Fruit fly (Drosophila melanogaster) whole organism, embryonic: ENCODE measurements around the gene stg1.

ENCODE experiments used
- Atf3 ChIP-seq: fragments of 200-800 bp; sonication (Bioruptor generic); optimal IDR thresholded peaks from 3 replicates; lab custom pipeline; 2016; ENCODE audit warnings: missing biosample characterization, missing genetic modification characterization
- Atf6 ChIP-seq: fragments of 200-800 bp; sonication (Bioruptor generic); IDR thresholded peaks from 2 replicates; pipeline ENCODE4 v1.3.6; 2022; ENCODE audit warnings: missing biosample characterization, missing genetic modification characterization
- Awh ChIP-seq: fragments of 200-800 bp; sonication (Bioruptor generic); IDR thresholded peaks from 2 replicates; pipeline ENCODE4, ENCODE4 v1.3.6; 2022; ENCODE audit warnings: missing biosample characterization, missing genetic modification characterization
- B-H2 ChIP-seq: fragments of 200-800 bp; sonication (Bioruptor generic); optimal IDR thresholded peaks from 2 replicates; lab custom pipeline; 2018; ENCODE audit warnings: missing biosample characterization, mild to moderate bottlenecking, missing genetic modification characterization
- BEAF-32 ChIP-seq: fragments of 200-800 bp; sonication (Bioruptor generic); optimal IDR thresholded peaks from 3 replicates; lab custom pipeline; 2017; ENCODE audit warnings: missing biosample characterization, missing genetic modification characterization, mild to moderate bottlenecking, moderate library complexity, missing genetic modification reagents
- BtbVII ChIP-seq: fragments of 200-800 bp; sonication (Bioruptor generic); optimal IDR thresholded peaks from 3 replicates; lab custom pipeline; 2017; ENCODE audit warnings: missing biosample characterization, mild to moderate bottlenecking, missing genetic modification characterization
- CG11247 ChIP-seq: fragments of 200-800 bp; sonication (Bioruptor generic); IDR thresholded peaks from 2 replicates; pipeline ENCODE4 v1.3.6; 2022; ENCODE audit warnings: missing biosample characterization, missing genetic modification characterization
- CG11398 ChIP-seq: fragments of 200-800 bp; sonication (Bioruptor generic); optimal IDR thresholded peaks from 2 replicates; lab custom pipeline; 2016; ENCODE audit warnings: missing biosample characterization, missing genetic modification characterization
- CG12391 ChIP-seq: fragments of 200-800 bp; sonication (Bioruptor generic); optimal IDR thresholded peaks from 3 replicates; lab custom pipeline; 2018; ENCODE audit warnings: missing biosample characterization, mild to moderate bottlenecking, missing genetic modification characterization, moderate library complexity
- CG15011 ChIP-seq: fragments of 200-800 bp; sonication (Bioruptor generic); optimal IDR thresholded peaks from 3 replicates; lab custom pipeline; 2018; ENCODE audit warnings: missing biosample characterization, mild to moderate bottlenecking, missing genetic modification characterization
- CG1529 ChIP-seq: fragments of 200-800 bp; sonication (Bioruptor generic); optimal IDR thresholded peaks from 3 replicates; lab custom pipeline; 2018; ENCODE audit warnings: missing biosample characterization, missing genetic modification characterization
- CG16863 ChIP-seq: fragments of 200-800 bp; sonication (Bioruptor generic); optimal IDR thresholded peaks from 3 replicates; lab custom pipeline; 2016; ENCODE audit warnings: missing biosample characterization, missing genetic modification characterization
- CG2202 ChIP-seq: fragments of 200-800 bp; sonication (Bioruptor generic); optimal IDR thresholded peaks from 2 replicates; lab custom pipeline; 2018; ENCODE audit warnings: missing biosample characterization, mild to moderate bottlenecking, missing genetic modification characterization
- CG3281 ChIP-seq: fragments of 200-800 bp; sonication (Bioruptor generic); optimal IDR thresholded peaks from 3 replicates; lab custom pipeline; 2017; ENCODE audit warnings: missing biosample characterization, mild to moderate bottlenecking, missing genetic modification characterization
- CG43689 ChIP-seq: fragments of 200-800 bp; sonication (Bioruptor generic); IDR thresholded peaks from 2 replicates; pipeline ENCODE4 v1.3.6; 2022; ENCODE audit warnings: missing biosample characterization, missing genetic modification characterization
- CG4424 ChIP-seq: fragments of 200-800 bp; sonication (Bioruptor generic); optimal IDR thresholded peaks from 3 replicates; lab custom pipeline; 2016; ENCODE audit warnings: missing biosample characterization, missing genetic modification characterization
- CG6683 ChIP-seq: fragments of 200-800 bp; sonication (Bioruptor generic); optimal IDR thresholded peaks from 2 replicates; lab custom pipeline; 2017; ENCODE audit warnings: missing biosample characterization, mild to moderate bottlenecking, missing genetic modification characterization, missing genetic modification reagents
- CG8359 ChIP-seq: fragments of 200-800 bp; sonication (Bioruptor generic); optimal IDR thresholded peaks from 2 replicates; lab custom pipeline; 2017; ENCODE audit warnings: missing biosample characterization, mild to moderate bottlenecking, missing genetic modification characterization, borderline replicate concordance
- CG9876 ChIP-seq: fragments of 200-800 bp; sonication (Bioruptor generic); optimal IDR thresholded peaks from 2 replicates; lab custom pipeline; 2016; ENCODE audit warnings: missing biosample characterization, missing genetic modification characterization
- CG9932 ChIP-seq: fragments of 200-800 bp; sonication (Bioruptor generic); IDR thresholded peaks from 2 replicates; pipeline ENCODE4 v1.3.6; 2022; ENCODE audit warnings: missing biosample characterization, missing genetic modification characterization
- E2f1 ChIP-seq: fragments of 200-800 bp; sonication (Bioruptor generic); IDR thresholded peaks from 2 replicates; pipeline ENCODE4 v1.3.6; 2022; ENCODE audit warnings: missing biosample characterization, missing genetic modification characterization
- Ets65A ChIP-seq: fragments of 200-800 bp; sonication (Bioruptor generic); peaks from one replicate; lab custom pipeline; 2016; ENCODE audit warnings: missing biosample characterization, missing genetic modification characterization
- Hmr ChIP-seq: fragments of 200-800 bp; sonication (Bioruptor generic); optimal IDR thresholded peaks from 3 replicates; lab custom pipeline; 2017; ENCODE audit warnings: mild to moderate bottlenecking, missing biosample characterization, missing genetic modification reagents, missing genetic modification characterization
- Hr51 ChIP-seq, 2 experiments: fragments of 200-800 bp; sonication (Bioruptor generic); optimal IDR thresholded peaks; 2 replicates in 1 of 2; 3 replicates in 1 of 2; lab custom pipeline; 2016 to 2018; ENCODE audit warnings: missing biosample characterization in 2 of 2, missing genetic modification characterization in 2 of 2, mild to moderate bottlenecking in 1 of 2, moderate library complexity in 1 of 2
- Hsf ChIP-seq: fragments of 200-800 bp; sonication (Bioruptor generic); optimal IDR thresholded peaks from 3 replicates; lab custom pipeline; 2016; ENCODE audit warnings: missing biosample characterization, missing genetic modification characterization
- MTF-1 ChIP-seq: fragments of 200-800 bp; sonication (Bioruptor generic); optimal IDR thresholded peaks from 2 replicates; lab custom pipeline; 2018; ENCODE audit warnings: missing biosample characterization, mild to moderate bottlenecking, missing genetic modification characterization, borderline replicate concordance
- Mad ChIP-seq: fragments of 200-800 bp; sonication (Bioruptor generic); optimal IDR thresholded peaks from 2 replicates; lab custom pipeline; 2016; ENCODE audit warnings: missing biosample characterization, missing genetic modification characterization
- Neu2 ChIP-seq: fragments of 200-800 bp; sonication (Bioruptor generic); optimal IDR thresholded peaks from 3 replicates; lab custom pipeline; 2016; ENCODE audit warnings: missing biosample characterization, missing genetic modification characterization, borderline replicate concordance
- Rx ChIP-seq: fragments of 200-800 bp; sonication (Bioruptor generic); IDR thresholded peaks from 2 replicates; pipeline ENCODE4 v1.3.6; 2022; ENCODE audit warnings: missing biosample characterization, missing genetic modification characterization
- Scr ChIP-seq: fragments of 200-800 bp; sonication (Bioruptor generic); IDR thresholded peaks from 2 replicates; pipeline ENCODE4 v1.3.6; 2022; ENCODE audit warnings: missing biosample characterization, missing genetic modification characterization; ENCODE audit not compliant: partially characterized antibody
- Ssrp ChIP-seq: fragments of 200-800 bp; sonication (Bioruptor generic); optimal IDR thresholded peaks from 2 replicates; lab custom pipeline; 2018; ENCODE audit warnings: missing biosample characterization, mild to moderate bottlenecking, missing genetic modification characterization, moderate library complexity
- Taf1 ChIP-seq: fragments of 200-800 bp; sonication (Bioruptor generic); IDR thresholded peaks from 2 replicates; pipeline ENCODE4 v1.3.6; 2022; ENCODE audit warnings: missing biosample characterization, missing genetic modification characterization
- Vsx1 ChIP-seq: fragments of 200-800 bp; sonication (Bioruptor generic); optimal IDR thresholded peaks from 2 replicates; lab custom pipeline; 2017; ENCODE audit warnings: missing biosample characterization, mild to moderate bottlenecking, missing genetic modification characterization, missing genetic modification reagents
- ara ChIP-seq: fragments of 200-800 bp; sonication (Bioruptor generic); IDR thresholded peaks from 2 replicates; pipeline ENCODE4 v1.3.6; 2022; ENCODE audit warnings: missing biosample characterization, missing genetic modification characterization
- bsh ChIP-seq, 2 experiments: fragments of 200-800 bp; sonication (Bioruptor generic); optimal IDR thresholded peaks; 2 replicates each; lab custom pipeline; 2017 to 2018; ENCODE audit warnings: mild to moderate bottlenecking in 2 of 2, missing biosample characterization in 2 of 2, missing genetic modification characterization in 2 of 2, moderate library complexity in 1 of 2
- chm ChIP-seq: fragments of 200-800 bp; sonication (Bioruptor generic); IDR thresholded peaks from 2 replicates; pipeline ENCODE4 v1.3.6; 2022; ENCODE audit warnings: missing biosample characterization, missing genetic modification characterization
- dan ChIP-seq: fragments of 200-800 bp; sonication (Bioruptor generic); IDR thresholded peaks from 2 replicates; pipeline ENCODE4 v1.3.6; 2022; ENCODE audit warnings: missing biosample characterization, missing genetic modification characterization
- disco-r ChIP-seq: fragments of 200-800 bp; sonication (Bioruptor generic); optimal IDR thresholded peaks from 2 replicates; lab custom pipeline; 2016; ENCODE audit warnings: missing biosample characterization, missing genetic modification characterization
- eyg ChIP-seq: fragments of 200-800 bp; sonication (Bioruptor generic); optimal IDR thresholded peaks from 3 replicates; lab custom pipeline; 2016; ENCODE audit warnings: missing biosample characterization, missing genetic modification characterization
- hb ChIP-seq: fragments of 200-800 bp; sonication (Bioruptor generic); IDR thresholded peaks from 3 replicates; pipeline ENCODE4 v1.3.6; 2022; ENCODE audit warnings: missing biosample characterization, missing genetic modification characterization; ENCODE audit not compliant: partially characterized antibody
- luna ChIP-seq: fragments of 200-800 bp; sonication (Bioruptor generic); optimal IDR thresholded peaks from 2 replicates; lab custom pipeline; 2016; ENCODE audit warnings: missing biosample characterization, missing genetic modification characterization
- nmo ChIP-seq: fragments of 200-800 bp; sonication (Bioruptor generic); optimal IDR thresholded peaks from 2 replicates; lab custom pipeline; 2018; ENCODE audit warnings: missing biosample characterization, mild to moderate bottlenecking, missing genetic modification characterization, moderate library complexity
- pan ChIP-seq, 4 experiments: fragments of >200 bp in 3 of 4; fragments of 200-800 bp in 1 of 4; sonication (Bioruptor generic) in 1 of 4; optimal IDR thresholded peaks in 3 of 4; IDR thresholded peaks in 1 of 4; 2 replicates each; pipeline versions ENCODE4 v1.3.6 to Lab custom; 2017 to 2022; ENCODE audit warnings: missing biosample characterization in 2 of 4, missing genetic modification characterization in 2 of 4, mixed read lengths in 1 of 4
- pita ChIP-seq: fragments of 200-800 bp; sonication (Bioruptor generic); optimal IDR thresholded peaks from 2 replicates; lab custom pipeline; 2017; ENCODE audit warnings: missing biosample characterization, mild to moderate bottlenecking, missing genetic modification characterization
- salm ChIP-seq: fragments of 200-800 bp; sonication (Bioruptor generic); optimal IDR thresholded peaks from 2 replicates; lab custom pipeline; 2018; ENCODE audit warnings: missing biosample characterization, mild to moderate bottlenecking, missing genetic modification characterization
- sna ChIP-seq: fragments of 200-800 bp; sonication (Bioruptor generic); IDR thresholded peaks from 2 replicates; pipeline ENCODE4 v1.3.6; 2022; ENCODE audit warnings: missing biosample characterization, missing genetic modification characterization; ENCODE audit not compliant: partially characterized antibody
- sug ChIP-seq: fragments of 200-800 bp; optimal IDR thresholded peaks from 2 replicates; lab custom pipeline; 2019; ENCODE audit warnings: missing biosample characterization, mild to moderate bottlenecking, missing genetic modification characterization, moderate library complexity
- tin ChIP-seq: fragments of 200-800 bp; sonication (Bioruptor generic); optimal IDR thresholded peaks from 3 replicates; lab custom pipeline; 2016; ENCODE audit warnings: missing biosample characterization, missing genetic modification characterization
- vfl ChIP-seq: fragments of 200-800 bp; sonication (Bioruptor generic); optimal IDR thresholded peaks from 2 replicates; lab custom pipeline; 2016; ENCODE audit warnings: missing biosample characterization, missing genetic modification characterization

The stg1 gene

DNA sequence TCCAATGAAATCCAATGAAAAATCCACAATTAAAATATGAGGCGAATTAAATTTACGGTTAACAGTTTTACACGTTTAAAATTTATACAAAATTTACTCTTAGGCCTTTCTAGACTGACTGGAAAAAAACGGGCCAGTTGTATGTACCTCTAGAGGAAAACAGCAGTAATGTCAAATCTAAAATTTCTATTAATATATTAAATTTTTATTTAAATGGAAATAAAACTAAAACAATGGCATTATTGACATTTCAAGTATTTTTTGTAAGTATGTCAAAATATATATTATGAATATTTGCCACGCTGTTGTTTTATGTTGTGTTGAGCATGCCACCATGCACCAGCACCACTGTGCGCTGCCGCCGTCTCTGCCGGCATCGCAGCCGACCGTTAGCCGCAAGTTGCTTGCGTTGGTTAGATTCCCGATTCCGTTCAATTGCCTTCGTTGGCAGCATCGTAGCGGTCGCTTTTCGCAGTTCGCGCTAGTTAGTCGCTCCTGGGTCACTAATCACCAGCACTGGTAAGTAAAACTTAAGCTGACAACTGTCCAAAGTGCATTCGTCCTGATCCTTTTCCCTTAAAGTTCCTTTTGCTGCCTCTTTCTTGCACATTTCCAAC lies 48.7 kb upstream of the stg1 start, which contains the start of gene Cbs (continued):
- TF ChIP-seq BtbVII (peak; percentile 80), sna (GFP tag; lab: Robert Waterston, UW) (no peak), bsh (GFP tag; optimal IDR thresholded peaks at IDR 0.05; lab: Kevin White, UChicago) (peak in 1 of 2 experiments; percentile 59), sug (tag; lab: Kevin White, UChicago) (peak; percentile 42), salm (tag; lab: Kevin White, UChicago) (no peak), CG16863 (GFP tag; lab: Kevin White, UChicago) (no peak), Hr51 (GFP tag; optimal IDR thresholded peaks at IDR 0.05; lab: Kevin White, UChicago) (peak; percentile 2 to 68), hb (GFP tag; lab: Robert Waterston, UW) (no peak), B-H2 (GFP tag; lab: Kevin White, UChicago) (peak; percentile 51), BEAF-32 (GFP tag; lab: Kevin White, UChicago) (no peak), CG9876 (no peak), CG11247 (GFP tag; lab: Robert Waterston, UW) (peak; percentile 38; the same call in 1 of the 2 replicates), Awh (peak; percentile 34; the same call in 1 of the 2 replicates), CG43689 (GFP tag; lab: Robert Waterston, UW) (no peak), CG2202 (tag; lab: Kevin White, UChicago) (no peak), eyg (GFP tag; lab: Kevin White, UChicago) (no peak), ara (GFP tag; lab: Robert Waterston, UW) (peak; percentile 45), Ets65A (GFP tag; lab: Kevin White, UChicago) (peak; percentile 29), Atf6 (GFP tag; lab: Robert Waterston, UW) (peak; percentile 67), Rx (GFP tag; lab: Robert Waterston, UW) (peak; percentile 50; the same call in 1 of the 2 replicates), Taf1 (GFP tag; lab: Robert Waterston, UW) (peak; percentile 50; the same call in 1 of the 2 replicates), CG3281 (GFP tag; lab: Kevin White, UChicago) (peak; percentile 75), MTF-1 (GFP tag; lab: Kevin White, UChicago) (peak; percentile 12), E2f1 (peak; percentile 61), luna (no peak), vfl (GFP tag; lab: Kevin White, UChicago) (no peak), CG4424 (GFP tag; lab: Kevin White, UChicago) (peak; percentile 48), Hmr (GFP tag; lab: Kevin White, UChicago) (peak; percentile 66), CG15011 (GFP tag; lab: Kevin White, UChicago) (no peak), Neu2 (GFP tag; lab: Kevin White, UChicago) (no peak), Vsx1 (GFP tag; lab: Kevin White, UChicago) (no peak), pan (optimal IDR thresholded peaks at IDR 0.05; lab: Kevin White, UChicago) (no peak), pan (GFP tag; optimal IDR thresholded peaks at IDR 0.05 in 1 of 2, IDR thresholded peaks at IDR 0.05 in 1 of 2) (peak in 1 of 2 experiments; percentile 81), disco-r (GFP tag; lab: Kevin White, UChicago) (no peak), CG6683 (GFP tag; lab: Kevin White, UChicago) (no peak), CG9932 (GFP tag; lab: Robert Waterston, UW) (peak; percentile 86), nmo (GFP tag; lab: Kevin White, UChicago) (peak; percentile 71), CG11398 (GFP tag; lab: Kevin White, UChicago) (no peak), dan (no peak), pita (GFP tag; lab: Kevin White, UChicago) (no peak), CG8359 (GFP tag; lab: Kevin White, UChicago) (peak; percentile 15), Ssrp (peak; percentile 52), CG1529 (GFP tag; lab: Kevin White, UChicago) (no peak), Hsf (GFP tag; lab: Kevin White, UChicago) (no peak), Scr (GFP tag; lab: Robert Waterston, UW) (no peak), CG12391 (tag; lab: Kevin White, UChicago) (peak; percentile 69), chm (GFP tag; lab: Robert Waterston, UW) (peak; percentile 48; the same call in 1 of the 2 replicates), Atf3 (GFP tag; lab: Kevin White, UChicago) (no peak), tin (GFP tag; lab: Kevin White, UChicago) (peak; percentile 54), Mad (GFP tag; lab: Kevin White, UChicago) (no peak)
